Worm (Caenorhabditis elegans): ENCODE data around the gene del-9.
A peak's percentile ranks its signal among the peaks of the same experiment; 100 is the strongest.

The del-9 gene

DNA sequence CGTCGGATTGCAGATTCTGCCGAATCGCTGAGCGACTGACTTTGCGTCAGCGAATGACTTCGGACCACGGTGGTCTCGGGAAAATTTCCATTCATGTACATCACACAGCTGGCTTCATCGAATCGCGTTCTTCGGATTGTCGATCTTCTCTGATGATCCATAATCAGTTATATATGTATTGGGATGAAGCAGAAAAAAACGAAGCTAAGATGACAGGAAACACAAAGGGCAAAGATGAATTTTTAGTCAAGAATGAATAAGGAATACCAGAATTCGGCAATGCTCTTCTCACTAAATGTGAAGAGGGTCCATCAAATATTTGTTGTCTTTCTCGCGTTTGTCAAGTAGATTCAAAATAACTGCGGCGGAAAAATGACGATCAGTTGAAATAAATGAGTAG lies at the start of gene del-9:
TSS of gene del-9 (minus strand) at position 101 of the 400 bp plus-strand sequence.
- no peak for TF ChIP-seq ceh-9 (tag; optimal IDR thresholded peaks at IDR 0.05)
- TF ChIP-seq elt-2 (tag; optimal IDR thresholded peaks at IDR 0.05) = no peak
- TF ChIP-seq nhr-11 (tag; optimal IDR thresholded peaks at IDR 0.05) = no peak
- TF ChIP-seq fos-1 (tag; optimal IDR thresholded peaks at IDR 0.05) = no peak
- no peak for TF ChIP-seq nhr-12 (tag; optimal IDR thresholded peaks at IDR 0.05)
- TF ChIP-seq nhr-77 (tag; optimal IDR thresholded peaks at IDR 0.05) = no peak
- TF ChIP-seq ztf-4 (tag; optimal IDR thresholded peaks at IDR 0.05) = no peak
- no peak for TF ChIP-seq lin-15B (tag; optimal IDR thresholded peaks at IDR 0.05)
- no peak for TF ChIP-seq nhr-43 (tag; optimal IDR thresholded peaks at IDR 0.05; ENCODE audit: poor library complexity, severe bottlenecking)

DNA sequence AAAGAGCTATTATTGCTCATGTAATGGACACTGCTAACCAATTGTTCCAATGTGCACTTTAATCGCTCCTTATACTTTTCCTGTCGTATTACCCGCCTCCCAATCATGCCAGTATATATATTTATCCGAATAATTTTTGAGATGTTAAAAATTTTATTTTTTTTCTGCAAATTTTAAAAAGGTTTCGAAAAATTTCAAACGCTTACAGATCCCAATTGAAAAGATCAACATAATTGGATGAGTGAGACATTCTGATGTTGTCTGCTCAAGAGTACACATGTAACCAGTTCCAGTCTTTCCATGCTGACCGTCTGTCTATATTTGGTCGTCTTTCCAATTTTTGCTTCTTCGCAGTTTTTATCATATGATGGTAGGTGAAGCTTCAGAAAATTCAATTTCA lies 42.1 kb upstream of the del-9 start, which contains the start of gene R11G1.1:
TSS of gene R11G1.1 (plus strand) at position 301 of the 400 bp plus-strand sequence.
- TF ChIP-seq R02D3.7 (tag; optimal IDR thresholded peaks at IDR 0.05) (no peak), mml-1 (tag; optimal IDR thresholded peaks at IDR 0.05) (no peak)

DNA sequence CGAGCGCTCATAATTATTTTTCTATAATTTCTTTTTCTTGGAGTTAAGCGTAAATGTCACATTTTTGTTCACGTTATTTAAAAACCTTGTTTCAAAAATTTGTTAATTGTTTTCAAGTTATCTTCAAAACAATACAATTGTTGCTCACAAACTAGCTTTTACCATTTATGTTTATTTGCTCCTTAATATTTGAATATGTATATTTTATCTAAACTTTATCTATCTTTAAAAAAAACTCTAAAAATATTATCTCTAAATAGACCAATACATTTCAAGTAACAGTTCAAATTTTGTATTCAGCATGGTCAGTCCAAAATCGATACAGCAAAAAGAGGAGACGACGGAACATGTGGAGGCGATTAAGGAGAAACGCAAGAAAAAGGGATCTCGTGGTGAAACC lies 38.9 kb upstream of the del-9 start, which contains the start of gene R11G1.7:
TSS of gene R11G1.7 (plus strand) at position 301 of the 400 bp plus-strand sequence.
- TF ChIP-seq daf-12 (tag; optimal IDR thresholded peaks at IDR 0.05) (no peak), zag-1 (tag; optimal IDR thresholded peaks at IDR 0.05) (no peak), snpc-4 (tag; optimal IDR thresholded peaks at IDR 0.05) (no peak), fkh-2 (tag; optimal IDR thresholded peaks at IDR 0.05) (no peak), fos-1 (tag; optimal IDR thresholded peaks at IDR 0.05) (no peak), elt-1 (tag; optimal IDR thresholded peaks at IDR 0.05) (no peak), nhr-76 (tag; optimal IDR thresholded peaks at IDR 0.05) (no peak), tbx-2 (tag; optimal IDR thresholded peaks at IDR 0.05) (no peak), nhr-12 (tag; optimal IDR thresholded peaks at IDR 0.05) (no peak)

DNA sequence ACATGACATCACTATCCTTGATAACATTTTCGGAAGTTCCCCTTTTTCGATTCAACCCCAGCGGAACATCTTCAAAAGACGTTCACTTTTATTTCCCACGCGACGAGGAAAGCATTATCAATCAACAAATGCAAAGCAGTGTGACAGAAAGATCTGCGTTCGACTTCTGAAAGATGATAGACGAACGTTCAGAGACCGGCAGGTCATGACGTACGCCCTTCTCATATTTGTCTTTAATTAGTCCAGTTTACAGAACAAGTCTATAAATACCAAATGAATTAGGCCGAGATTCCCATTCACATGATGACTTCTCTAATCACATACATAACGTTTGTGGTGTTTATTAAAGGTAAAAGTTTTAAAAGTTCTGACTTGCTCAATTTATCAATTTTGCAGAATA lies 37.5 kb upstream of the del-9 start, which contains the start of gene R11G1.11:
TSS of gene R11G1.11 (plus strand) at position 301 of the 400 bp plus-strand sequence.
- no peak for TF ChIP-seq elt-1 (tag; optimal IDR thresholded peaks at IDR 0.05)
- no peak for TF ChIP-seq hmg-11 (tag; optimal IDR thresholded peaks at IDR 0.05)
- TF ChIP-seq ceh-9 (tag; optimal IDR thresholded peaks at IDR 0.05) = no peak
- TF ChIP-seq nhr-23 (tag; optimal IDR thresholded peaks at IDR 0.05) = peak; percentile 52
- TF ChIP-seq nhr-77 (tag; optimal IDR thresholded peaks at IDR 0.05) = no peak
- no peak for TF ChIP-seq lin-39 (tag; optimal IDR thresholded peaks at IDR 0.05)

DNA sequence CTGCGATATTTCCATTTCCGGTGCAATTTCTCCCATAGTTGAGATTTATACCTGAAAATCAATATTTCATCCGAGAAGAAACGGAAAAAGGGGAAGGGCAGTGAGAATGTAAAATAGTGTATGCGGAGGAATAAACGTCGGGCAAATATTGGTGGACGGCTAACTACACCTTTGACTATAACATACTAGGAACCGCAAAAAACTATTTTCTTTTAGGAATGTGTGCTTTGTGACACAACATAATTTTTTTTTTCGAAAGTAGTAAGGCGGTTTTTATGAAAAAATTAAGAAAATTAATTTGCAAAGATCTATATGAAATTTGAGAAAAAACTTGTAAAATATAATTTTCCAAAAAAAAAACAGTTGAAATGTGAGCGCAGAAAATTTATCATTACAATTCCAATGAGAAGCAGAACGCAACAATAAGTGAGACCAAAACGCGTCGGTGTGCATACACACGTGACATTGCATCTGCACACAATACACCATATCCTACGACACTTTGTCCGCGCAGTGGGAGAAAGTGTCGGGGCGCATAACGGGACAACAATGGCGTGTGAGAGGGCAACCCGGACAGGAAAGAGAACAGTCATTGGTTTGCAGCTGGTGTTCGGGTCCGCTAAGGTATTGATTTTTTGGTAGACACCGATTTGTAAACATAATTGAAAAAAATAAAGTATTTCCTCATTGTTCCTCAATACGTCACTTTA lies 33.1 kb upstream of the del-9 start, which contains the start of the genes sax-1 and R11G1.2:
TSS of gene sax-1 (minus strand) at position 51 of the 710 bp plus-strand sequence.
TSS of gene R11G1.2 (plus strand) at position 515 of the 710 bp plus-strand sequence.
- peak; percentile 64 for TF ChIP-seq mdl-1 (tag; optimal IDR thresholded peaks at IDR 0.05)
- no peak for TF ChIP-seq unc-39 (tag; optimal IDR thresholded peaks at IDR 0.05)
- TF ChIP-seq ZK546.5 (tag; optimal IDR thresholded peaks at IDR 0.05) = no peak
- TF ChIP-seq pqm-1 (tag; optimal IDR thresholded peaks at IDR 0.05) = no peak
- TF ChIP-seq lin-39 (tag; optimal IDR thresholded peaks at IDR 0.05) = peak; percentile 69
- no peak for TF ChIP-seq nhr-237 (tag; optimal IDR thresholded peaks at IDR 0.05)
- peak; percentile 0 for TF ChIP-seq snpc-4 (tag; optimal IDR thresholded peaks at IDR 0.05)
- TF ChIP-seq tbx-2 (tag; optimal IDR thresholded peaks at IDR 0.05) = no peak
- TF ChIP-seq elt-2 (tag; optimal IDR thresholded peaks at IDR 0.05) = peak; percentile 41
- peak; percentile 29 for TF ChIP-seq ceh-28 (tag; optimal IDR thresholded peaks at IDR 0.05)
- TF ChIP-seq nfya-1 (tag; optimal IDR thresholded peaks at IDR 0.05; ENCODE audit: insufficient read depth) = peak; percentile 68
- peak; percentile 44 for TF ChIP-seq nhr-25 (tag; optimal IDR thresholded peaks at IDR 0.05)
- TF ChIP-seq skn-1 (tag; optimal IDR thresholded peaks at IDR 0.05) = peak; percentile 33
- no peak for TF ChIP-seq R02D3.7 (tag; optimal IDR thresholded peaks at IDR 0.05)
- TF ChIP-seq nhr-11 (tag; optimal IDR thresholded peaks at IDR 0.05) = no peak
- peak; percentile 82 for TF ChIP-seq pha-4 (tag; optimal IDR thresholded peaks at IDR 0.05)
- TF ChIP-seq nhr-67 (tag; optimal IDR thresholded peaks at IDR 0.05) = no peak
- TF ChIP-seq elt-1 (tag; optimal IDR thresholded peaks at IDR 0.05) = no peak
- TF ChIP-seq fkh-10 (GFP tag; optimal IDR thresholded peaks at IDR 0.05) = no peak
- TF ChIP-seq ceh-16 (tag; optimal IDR thresholded peaks at IDR 0.05) = no peak
- no peak for TF ChIP-seq nhr-76 (tag; optimal IDR thresholded peaks at IDR 0.05)
- peak; percentile 25 for TF ChIP-seq lin-15B (tag; optimal IDR thresholded peaks at IDR 0.05)
- TF ChIP-seq egl-5 (tag; optimal IDR thresholded peaks at IDR 0.05) = no peak
- no peak for TF ChIP-seq elt-3 (tag; optimal IDR thresholded peaks at IDR 0.05)
- TF ChIP-seq ztf-4 (tag; optimal IDR thresholded peaks at IDR 0.05) = no peak
- peak; percentile 83 for TF ChIP-seq hmg-11 (tag; optimal IDR thresholded peaks at IDR 0.05)
- TF ChIP-seq nhr-43 (tag; optimal IDR thresholded peaks at IDR 0.05; ENCODE audit: poor library complexity, severe bottlenecking) = no peak
- no peak for TF ChIP-seq aly-2 (tag; optimal IDR thresholded peaks at IDR 0.05)
- TF ChIP-seq nhr-23 (tag; optimal IDR thresholded peaks at IDR 0.05) = peak; percentile 17
- peak; percentile 41 for TF ChIP-seq jun-1 (tag; optimal IDR thresholded peaks at IDR 0.05)
- TF ChIP-seq nhr-77 (tag; optimal IDR thresholded peaks at IDR 0.05) = no peak
- no peak for TF ChIP-seq ztf-11 (tag; optimal IDR thresholded peaks at IDR 0.05)
- TF ChIP-seq daf-12 (tag; optimal IDR thresholded peaks at IDR 0.05) = no peak
